Fruit fly (Drosophila melanogaster) whole organism, embryonic: Measurements from ENCODE around the gene brat.

Experiments used
- Bdp1 ChIP-seq: fragments of 200-800 bp; sonication (Bioruptor generic); optimal IDR thresholded peaks from 3 replicates; lab custom pipeline; 2016; ENCODE audit warnings: missing biosample characterization, missing genetic modification characterization
- CG14050 ChIP-seq: fragments of 200-800 bp; sonication (Bioruptor generic); IDR thresholded peaks from 3 replicates; pipeline ENCODE4 v1.3.6; 2022; ENCODE audit warnings: missing biosample characterization, missing genetic modification characterization
- CG2889 ChIP-seq: fragments of 200-800 bp; sonication (Bioruptor generic); IDR thresholded peaks from 3 replicates; pipeline ENCODE4 v1.3.6; 2022; ENCODE audit warnings: missing biosample characterization, missing genetic modification characterization
- CG33557 ChIP-seq: fragments of 200-800 bp; sonication (Bioruptor generic); optimal IDR thresholded peaks from 2 replicates; lab custom pipeline; 2019; ENCODE audit warnings: missing biosample characterization, mild to moderate bottlenecking, missing genetic modification characterization, moderate library complexity
- Neu2 ChIP-seq: fragments of 200-800 bp; sonication (Bioruptor generic); optimal IDR thresholded peaks from 3 replicates; lab custom pipeline; 2016; ENCODE audit warnings: missing biosample characterization, missing genetic modification characterization, borderline replicate concordance
- Poxn ChIP-seq: fragments of 200-800 bp; sonication (Bioruptor generic); IDR thresholded peaks from 2 replicates; pipeline ENCODE4 v1.3.6; 2022; ENCODE audit warnings: missing biosample characterization, missing genetic modification characterization
- aop ChIP-seq: fragments of 200-800 bp; sonication (Bioruptor generic); IDR thresholded peaks from 2 replicates; pipeline ENCODE4 v1.3.6; 2022; ENCODE audit warnings: missing biosample characterization, missing genetic modification characterization
- ap ChIP-seq: fragments of 200-800 bp; sonication (Bioruptor generic); IDR thresholded peaks from 2 replicates; pipeline ENCODE4 v1.3.6; 2022; ENCODE audit warnings: missing biosample characterization, missing genetic modification characterization
- ci ChIP-seq: fragments of 200-800 bp; sonication (Bioruptor generic); IDR thresholded peaks from 3 replicates; pipeline ENCODE4 v1.3.6; 2022; ENCODE audit warnings: missing biosample characterization, missing genetic modification characterization
- hbn ChIP-seq: fragments of 200-800 bp; sonication (Bioruptor generic); IDR thresholded peaks from 2 replicates; pipeline ENCODE4 v1.3.6; 2022; ENCODE audit warnings: missing biosample characterization, missing genetic modification characterization; ENCODE audit not compliant: partially characterized antibody
- scrt ChIP-seq: fragments of 200-800 bp; sonication (Bioruptor generic); optimal IDR thresholded peaks from 2 replicates; lab custom pipeline; 2018; ENCODE audit warnings: missing biosample characterization, mild to moderate bottlenecking, missing genetic modification characterization, moderate library complexity
- sr ChIP-seq: fragments of 200-800 bp; sonication (Bioruptor generic); IDR thresholded peaks from 3 replicates; pipeline ENCODE4 v1.3.6; 2022; ENCODE audit warnings: missing biosample characterization, missing genetic modification characterization
- yki ChIP-seq: fragments of >200 bp; optimal IDR thresholded peaks from 3 replicates; lab custom pipeline; 2018

DNA sequence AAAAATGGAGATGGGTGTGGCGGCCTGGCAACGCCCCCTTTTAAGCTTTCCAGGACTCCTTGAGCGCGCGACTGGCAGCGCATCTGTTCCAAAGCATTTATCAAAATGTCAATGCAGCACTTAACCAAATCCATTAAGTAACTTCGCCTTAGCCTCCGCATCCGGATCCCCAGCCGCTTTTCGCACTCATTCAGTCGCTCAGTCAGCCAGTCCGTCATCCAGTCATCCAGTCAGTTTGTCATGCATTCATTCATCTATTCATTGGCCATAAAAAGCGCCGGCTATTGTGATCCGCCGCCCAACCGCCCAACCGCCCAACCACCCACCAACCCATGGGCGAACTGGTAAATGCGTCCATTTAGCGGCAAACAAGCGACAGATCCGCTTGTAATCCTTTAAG is 44.7 kb upstream of the brat start:
- TF ChIP-seq ap (GFP tag; lab: Robert Waterston, UW), result no peak
- TF ChIP-seq yki, result no peak
- TF ChIP-seq Neu2 (GFP tag; lab: Kevin White, UChicago), result no peak
- no peak for TF ChIP-seq CG2889 (GFP tag; lab: Robert Waterston, UW)
- no peak for TF ChIP-seq Bdp1 (GFP tag; lab: Kevin White, UChicago)
- TF ChIP-seq hbn (GFP tag; lab: Robert Waterston, UW), result no peak
- TF ChIP-seq aop (GFP tag; lab: Robert Waterston, UW), result no peak
- no peak for TF ChIP-seq CG14050 (GFP tag; lab: Robert Waterston, UW)
- TF ChIP-seq sr (GFP tag; lab: Robert Waterston, UW), result no peak
- no peak for TF ChIP-seq CG33557 (GFP tag; lab: Kevin White, UChicago)
- no peak for TF ChIP-seq scrt
- no peak for TF ChIP-seq ci (GFP tag; lab: Robert Waterston, UW)
- TF ChIP-seq Poxn (GFP tag; lab: Robert Waterston, UW), result no peak
